Worm (Caenorhabditis elegans) whole organism, early embryonic: ENCODE measurements around the gene abhd-3.1.

ENCODE experiments used
- B0310.2 ChIP-seq: sonication (generic microtip); optimal IDR thresholded peaks from 2 replicates; lab custom pipeline; 2016; ENCODE audit warnings: mild to moderate bottlenecking, missing genetic modification characterization, missing compliant biosample characterization
- F13C5.2 ChIP-seq: sonication (generic microtip); optimal IDR thresholded peaks from 2 replicates; lab custom pipeline; 2017; ENCODE audit warnings: mild to moderate bottlenecking, missing genetic modification characterization, inconsistent platforms, missing compliant biosample characterization
- aly-1 ChIP-seq: sonication (generic microtip); optimal IDR thresholded peaks from 2 replicates; lab custom pipeline; 2016; ENCODE audit warnings: missing genetic modification characterization, missing compliant biosample characterization
- ama-1 ChIP-seq: fragments of 150-350 bp; optimal IDR thresholded peaks from 2 replicates; lab custom pipeline; 2014
- ceh-13 ChIP-seq: fragments of 200-800 bp; sonication (Bioruptor generic); optimal IDR thresholded peaks from 2 replicates; lab custom pipeline; 2018; ENCODE audit warnings: mild to moderate bottlenecking, missing genetic modification characterization, missing compliant biosample characterization
- ceh-36 ChIP-seq: sonication (generic microtip); optimal IDR thresholded peaks from 2 replicates; lab custom pipeline; 2016; ENCODE audit warnings: missing genetic modification characterization, inconsistent platforms, missing compliant biosample characterization
- ets-7 ChIP-seq: sonication (generic microtip); optimal IDR thresholded peaks from 2 replicates; lab custom pipeline; 2016; ENCODE audit warnings: missing genotype, missing genetic modification characterization, missing compliant biosample characterization
- flt-1 ChIP-seq: fragments of 200-800 bp; sonication (Bioruptor generic); IDR thresholded peaks from 2 replicates; pipeline ENCODE4 v1.3.6; 2022; ENCODE audit warnings: missing genetic modification characterization, missing compliant biosample characterization
- hmbx-1 ChIP-seq: sonication (generic microtip); optimal IDR thresholded peaks from 2 replicates; lab custom pipeline; 2016; ENCODE audit warnings: mild to moderate bottlenecking, missing genetic modification characterization, missing compliant biosample characterization
- hnd-1 ChIP-seq: sonication (generic microtip); optimal IDR thresholded peaks from 2 replicates; lab custom pipeline; 2016; ENCODE audit warnings: missing genetic modification characterization, missing compliant biosample characterization
- pes-1 ChIP-seq: fragments of 200-800 bp; sonication (Bioruptor generic); IDR thresholded peaks from 2 replicates; pipeline ENCODE4 v1.3.6; 2022; ENCODE audit warnings: missing genetic modification reagents, missing genetic modification characterization, missing compliant biosample characterization
- scrt-1 ChIP-seq: fragments of 200-800 bp; sonication (Bioruptor generic); IDR thresholded peaks from 2 replicates; pipeline ENCODE4 v1.3.6; 2022; ENCODE audit warnings: missing genetic modification characterization, missing compliant biosample characterization
- tbx-11 ChIP-seq: fragments of 200-800 bp; sonication (Bioruptor generic); IDR thresholded peaks from 2 replicates; pipeline ENCODE4 v1.3.6; 2022; ENCODE audit warnings: missing genetic modification characterization, missing compliant biosample characterization
- tra-4 ChIP-seq: sonication (generic microtip); optimal IDR thresholded peaks from 2 replicates; lab custom pipeline; 2017; ENCODE audit warnings: missing genetic modification characterization, missing compliant biosample characterization

DNA sequence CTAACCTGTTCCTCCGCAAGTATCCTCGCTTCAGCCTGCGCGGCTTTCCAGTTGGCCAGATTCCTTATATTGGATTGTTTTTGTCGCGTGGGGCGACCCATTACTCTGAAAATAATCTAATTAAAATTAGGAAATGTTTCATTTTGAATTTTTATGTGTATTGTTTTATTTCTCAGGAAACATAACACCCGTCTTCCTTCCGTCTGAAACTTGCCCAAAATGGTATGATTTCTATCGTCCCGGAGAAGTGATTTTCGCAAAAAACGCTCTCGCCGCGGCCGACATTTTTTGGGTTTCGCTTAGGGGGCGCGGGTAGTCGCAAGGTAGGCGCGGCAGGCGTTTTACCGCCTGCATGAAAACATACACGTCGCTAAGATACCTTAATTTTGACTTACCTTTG lies 30.9 kb downstream of the abhd-3.1 start, which contains the start of gene clec-260:
- TF ChIP-seq flt-1, result no peak
- no peak for TF ChIP-seq ceh-36
- no peak for TF ChIP-seq ama-1 (lab: Kevin White, UChicago)
- TF ChIP-seq ets-7, result no peak
- TF ChIP-seq hnd-1 (tag; lab: Kevin White, UChicago), result no peak
- no peak for TF ChIP-seq aly-1 (tag; lab: Kevin White, UChicago)
- TF ChIP-seq scrt-1 (GFP tag; lab: Robert Waterston, UW), result no peak
- no peak for TF ChIP-seq F13C5.2 (tag; lab: Kevin White, UChicago)
- no peak for TF ChIP-seq tra-4
- no peak for TF ChIP-seq hmbx-1 (tag; lab: Kevin White, UChicago)
- TF ChIP-seq B0310.2 (tag; lab: Kevin White, UChicago), result no peak
- no peak for TF ChIP-seq pes-1 (GFP tag; lab: Robert Waterston, UW)
- TF ChIP-seq ceh-13 (GFP tag; lab: Kevin White, UChicago), result no peak
- TF ChIP-seq tbx-11, result no peak
